Worm (Caenorhabditis elegans) whole organism, L4 larva: Measurements from ENCODE around the gene T19D7.5.

Experiments used
- F26F4.8 ChIP-seq: fragments of 200-800 bp; sonication (Bioruptor generic); conservative IDR thresholded peaks from 2 replicates; pipeline ENCODE4 v1.3.6; 2022; ENCODE audit warnings: missing genetic modification characterization, missing compliant biosample characterization
- F49E8.2 ChIP-seq: sonication (generic microtip); optimal IDR thresholded peaks from 2 replicates; lab custom pipeline; 2016; ENCODE audit warnings: missing compliant biosample characterization, mild to moderate bottlenecking, missing genetic modification characterization, borderline replicate concordance
- T20F7.1 ChIP-seq: fragments of 200-800 bp; sonication (Bioruptor generic); optimal IDR thresholded peaks from 2 replicates; lab custom pipeline; 2018; ENCODE audit warnings: mild to moderate bottlenecking, missing genetic modification characterization, missing compliant biosample characterization
- Y48G9A.11 ChIP-seq: fragments of 200-800 bp; sonication (Bioruptor generic); IDR thresholded peaks from 2 replicates; pipeline ENCODE4 v1.3.6; 2022; ENCODE audit warnings: missing genetic modification reagents, missing genetic modification characterization, missing compliant biosample characterization
- Y5F2A.4 ChIP-seq: fragments of 200-800 bp; sonication (Bioruptor generic); optimal IDR thresholded peaks from 2 replicates; lab custom pipeline; 2018; ENCODE audit warnings: mild to moderate bottlenecking, missing genetic modification characterization, missing compliant biosample characterization
- ZK546.5 ChIP-seq, 2 experiments: sonication (generic microtip); optimal IDR thresholded peaks; 2 replicates each; lab custom pipeline; 2017; ENCODE audit warnings: missing biosample characterization in 2 of 2, missing genetic modification characterization in 2 of 2
- ama-1 ChIP-seq: fragments of 150-350 bp; optimal IDR thresholded peaks from 2 replicates; lab custom pipeline; 2014; ENCODE audit warnings: inconsistent platforms, mixed read lengths
- ceh-32 ChIP-seq: sonication (generic microtip); optimal IDR thresholded peaks from 2 replicates; lab custom pipeline; 2016; ENCODE audit warnings: mild to moderate bottlenecking, missing genetic modification characterization, missing compliant biosample characterization; ENCODE audit not compliant: poor library complexity
- ceh-44 ChIP-seq: fragments of 200-800 bp; sonication (Bioruptor generic); IDR thresholded peaks from 2 replicates; pipeline ENCODE4 v1.3.6; 2022; ENCODE audit warnings: missing genetic modification reagents, missing genetic modification characterization, missing compliant biosample characterization
- ceh-62 ChIP-seq: sonication (generic microtip); optimal IDR thresholded peaks from 2 replicates; lab custom pipeline; 2017; ENCODE audit warnings: missing biosample characterization, missing genetic modification characterization
- cey-2 ChIP-seq: sonication (generic microtip); optimal IDR thresholded peaks from 3 replicates; lab custom pipeline; 2017; ENCODE audit warnings: missing genetic modification characterization, mild to moderate bottlenecking, missing compliant biosample characterization, antibody characterized with exemption, borderline replicate concordance; ENCODE audit not compliant: insufficient read depth
- dmd-6 ChIP-seq: fragments of 200-800 bp; sonication (Bioruptor generic); IDR thresholded peaks from 2 replicates; pipeline ENCODE4 v1.3.6; 2022; ENCODE audit warnings: missing genetic modification reagents, missing genetic modification characterization, missing compliant biosample characterization
- dmd-9 ChIP-seq: fragments of 200-800 bp; sonication (Bioruptor generic); IDR thresholded peaks from 2 replicates; pipeline ENCODE4 v1.3.6; 2022; ENCODE audit warnings: missing genetic modification reagents, missing genetic modification characterization, missing compliant biosample characterization
- dve-1 ChIP-seq: sonication (generic microtip); optimal IDR thresholded peaks from 2 replicates; lab custom pipeline; 2017; ENCODE audit warnings: antibody characterized with exemption, mild to moderate bottlenecking, missing genetic modification characterization, missing compliant biosample characterization; ENCODE audit not compliant: insufficient read depth
- egl-43 ChIP-seq: fragments of 200-800 bp; sonication (Bioruptor generic); IDR thresholded peaks from 2 replicates; pipeline ENCODE4 v1.3.6; 2022; ENCODE audit warnings: missing genetic modification reagents, missing genetic modification characterization, missing compliant biosample characterization
- hif-1 ChIP-seq, 2 experiments: sonication (generic microtip); optimal IDR thresholded peaks; 2 replicates each; lab custom pipeline; 2016 to 2017; ENCODE audit warnings: missing compliant biosample characterization in 2 of 2, missing genetic modification characterization in 2 of 2, missing genetic modification reagents in 2 of 2, missing genotype in 2 of 2, mild to moderate bottlenecking in 1 of 2
- hlh-11 ChIP-seq: fragments of 200-800 bp; sonication (Bioruptor generic); optimal IDR thresholded peaks from 2 replicates; lab custom pipeline; 2018; ENCODE audit warnings: mild to moderate bottlenecking, missing genetic modification characterization, missing compliant biosample characterization
- hlh-30 ChIP-seq: sonication (generic microtip); optimal IDR thresholded peaks from 2 replicates; lab custom pipeline; 2017; ENCODE audit warnings: antibody characterized with exemption, mild to moderate bottlenecking, missing genetic modification characterization, missing compliant biosample characterization; ENCODE audit not compliant: insufficient read depth
- hmg-1.1 ChIP-seq: fragments of 200-800 bp; sonication (Bioruptor generic); IDR thresholded peaks from 2 replicates; pipeline ENCODE4 v1.3.6; 2022; ENCODE audit warnings: missing genetic modification reagents, missing genetic modification characterization, missing compliant biosample characterization
- lim-7 ChIP-seq: fragments of 200-800 bp; sonication (Bioruptor generic); IDR thresholded peaks from 2 replicates; pipeline ENCODE4 v1.3.6; 2022; ENCODE audit warnings: missing genetic modification characterization, missing compliant biosample characterization
- lin-13 ChIP-seq: fragments of 150-350 bp; optimal IDR thresholded peaks from 2 replicates; lab custom pipeline; 2014; ENCODE audit warnings: missing biosample characterization, missing genetic modification reagents, missing genetic modification characterization
- lin-15B ChIP-seq: fragments of 150-350 bp; sonication (generic microtip); optimal IDR thresholded peaks from 3 replicates; lab custom pipeline; 2014; ENCODE audit warnings: missing biosample characterization, missing genetic modification characterization
- lin-38 ChIP-seq: fragments of 200-800 bp; sonication (Bioruptor generic); IDR thresholded peaks from 2 replicates; pipeline ENCODE4 v1.3.6; 2022; ENCODE audit warnings: missing genetic modification reagents, missing genetic modification characterization, missing compliant biosample characterization
- lin-39 ChIP-seq: fragments of 150-350 bp; optimal IDR thresholded peaks from 2 replicates; lab custom pipeline; 2014; ENCODE audit warnings: missing biosample characterization, missing genetic modification reagents, missing genetic modification characterization
- madf-5 ChIP-seq, 2 experiments: fragments of 200-800 bp; sonication (Bioruptor generic); IDR thresholded peaks; 2 replicates each; pipeline ENCODE4 v1.3.6; 2022; ENCODE audit warnings: missing compliant biosample characterization in 2 of 2, missing genetic modification characterization in 2 of 2
- mdl-1 ChIP-seq, 2 experiments: fragments of 150-350 bp in 1 of 2; sonication (generic microtip) in 1 of 2; optimal IDR thresholded peaks; 2 replicates each; lab custom pipeline; 2014 to 2017; ENCODE audit warnings: missing biosample characterization in 2 of 2, missing genetic modification characterization in 2 of 2
- mep-1 ChIP-seq: fragments of 150-350 bp; sonication (generic microtip); optimal IDR thresholded peaks from 3 replicates; lab custom pipeline; 2014; ENCODE audit warnings: missing biosample characterization, missing genetic modification characterization
- mes-2 ChIP-seq: sonication (generic microtip); optimal IDR thresholded peaks from 2 replicates; lab custom pipeline; 2016; ENCODE audit warnings: missing genotype, mild to moderate bottlenecking, missing genetic modification characterization, missing compliant biosample characterization; ENCODE audit not compliant: poor library complexity, severe bottlenecking
- nhr-102 ChIP-seq: sonication (generic microtip); optimal IDR thresholded peaks from 2 replicates; lab custom pipeline; 2016; ENCODE audit warnings: mild to moderate bottlenecking, missing genetic modification characterization, moderate library complexity, missing compliant biosample characterization
- nhr-11 ChIP-seq: fragments of 150-350 bp; optimal IDR thresholded peaks from 2 replicates; lab custom pipeline; 2014; ENCODE audit warnings: missing biosample characterization, missing genetic modification characterization
- nhr-111 ChIP-seq: fragments of 200-800 bp; sonication (Bioruptor generic); optimal IDR thresholded peaks from 2 replicates; lab custom pipeline; 2018; ENCODE audit warnings: mild to moderate bottlenecking, missing genetic modification characterization, missing compliant biosample characterization
- nhr-28 ChIP-seq: fragments of 150-350 bp; optimal IDR thresholded peaks from 2 replicates; lab custom pipeline; 2014; ENCODE audit warnings: missing biosample characterization, missing genetic modification characterization
- nhr-42 ChIP-seq: fragments of 200-800 bp; sonication (Bioruptor generic); IDR thresholded peaks from 2 replicates; pipeline ENCODE4 v1.3.6; 2022; ENCODE audit warnings: missing genetic modification characterization, missing compliant biosample characterization
- nhr-48 ChIP-seq: sonication (generic microtip); optimal IDR thresholded peaks from 2 replicates; lab custom pipeline; 2016; ENCODE audit warnings: mild to moderate bottlenecking, missing genetic modification characterization, missing compliant biosample characterization
- nhr-6 ChIP-seq: fragments of 150-350 bp; optimal IDR thresholded peaks from 2 replicates; lab custom pipeline; 2014; ENCODE audit warnings: missing biosample characterization, missing genetic modification characterization
- nhr-76 ChIP-seq: fragments of 150-350 bp; optimal IDR thresholded peaks from 2 replicates; lab custom pipeline; 2014; ENCODE audit warnings: missing biosample characterization, missing genetic modification characterization
- nhr-77 ChIP-seq: fragments of 150-350 bp; optimal IDR thresholded peaks from 2 replicates; lab custom pipeline; 2014; ENCODE audit warnings: missing biosample characterization, missing genetic modification characterization
- pha-4 ChIP-seq, 2 experiments: fragments of 150-350 bp in 1 of 2; fragments of 200-800 bp in 1 of 2; sonication (Bioruptor generic) in 1 of 2; IDR thresholded peaks in 1 of 2; optimal IDR thresholded peaks in 1 of 2; 2 replicates each; pipeline versions ENCODE4 v1.3.6 to Lab custom; 2014 to 2022; ENCODE audit warnings: missing genetic modification characterization in 2 of 2, missing genetic modification reagents in 2 of 2, missing biosample characterization in 1 of 2, missing compliant biosample characterization in 1 of 2
- php-3 ChIP-seq: fragments of 200-800 bp; sonication (Bioruptor generic); IDR thresholded peaks from 2 replicates; pipeline ENCODE4 v1.3.6; 2022; ENCODE audit warnings: missing genetic modification reagents, missing genetic modification characterization, missing compliant biosample characterization
- rbr-2 ChIP-seq: sonication (generic microtip); optimal IDR thresholded peaks from 2 replicates; lab custom pipeline; 2016; ENCODE audit warnings: missing genotype, missing genetic modification characterization, missing compliant biosample characterization
- saeg-2 ChIP-seq: fragments of 200-800 bp; sonication (Bioruptor generic); IDR thresholded peaks from 2 replicates; pipeline ENCODE4 v1.3.6; 2022; ENCODE audit warnings: missing genetic modification reagents, missing genetic modification characterization, missing compliant biosample characterization
- skn-1 ChIP-seq: fragments of 150-350 bp; optimal IDR thresholded peaks from 2 replicates; lab custom pipeline; 2014; ENCODE audit warnings: missing biosample characterization, missing genetic modification characterization
- snpc-4 ChIP-seq: fragments of 150-350 bp; optimal IDR thresholded peaks from 2 replicates; lab custom pipeline; 2014; ENCODE audit warnings: missing biosample characterization, missing genetic modification characterization
- spr-1 ChIP-seq: sonication (generic microtip); optimal IDR thresholded peaks from 2 replicates; lab custom pipeline; 2016; ENCODE audit warnings: mild to moderate bottlenecking, missing genetic modification characterization, missing compliant biosample characterization
- unc-130 ChIP-seq: sonication (generic microtip); optimal IDR thresholded peaks from 2 replicates; lab custom pipeline; 2016; ENCODE audit warnings: missing genetic modification reagents, missing genetic modification characterization, missing compliant biosample characterization
- unc-62 ChIP-seq, 3 experiments: fragments of 150-350 bp in 1 of 3; sonication (generic microtip); optimal IDR thresholded peaks in 2 of 3; peaks in 1 of 3; 1 replicate in 1 of 3; 2 replicates in 2 of 3; lab custom pipeline; 2014 to 2017; ENCODE audit warnings: missing biosample characterization in 3 of 3, missing genetic modification characterization in 3 of 3, missing genetic modification reagents in 3 of 3, missing genotype in 1 of 3
- zag-1 ChIP-seq: fragments of 150-350 bp; optimal IDR thresholded peaks from 2 replicates; lab custom pipeline; 2014; ENCODE audit warnings: missing biosample characterization, missing genetic modification characterization
- zip-11 ChIP-seq: fragments of 200-800 bp; sonication (Bioruptor generic); IDR thresholded peaks from 2 replicates; pipeline ENCODE4 v1.3.6; 2022; ENCODE audit warnings: missing genetic modification characterization, missing compliant biosample characterization
- zip-2 ChIP-seq: fragments of 150-350 bp; optimal IDR thresholded peaks from 2 replicates; lab custom pipeline; 2014; ENCODE audit warnings: missing biosample characterization, missing genetic modification characterization
- ztf-11 ChIP-seq: fragments of 150-350 bp; optimal IDR thresholded peaks from 2 replicates; lab custom pipeline; 2014; ENCODE audit warnings: missing biosample characterization, missing genetic modification characterization
- ztf-7 ChIP-seq: fragments of 150-350 bp; optimal IDR thresholded peaks from 2 replicates; lab custom pipeline; 2014; ENCODE audit warnings: missing biosample characterization, missing genetic modification characterization

The T19D7.5 gene

ce11 chrX:670603-671002 lies 4.6 kb upstream of the T19D7.5 start, which contains the start of gene T19D7.6 (continued):
- TF ChIP-seq cey-2 (no peak), Y5F2A.4 (GFP tag; lab: Kevin White, UChicago) (no peak), nhr-48 (tag; lab: Kevin White, UChicago) (peak; percentile 57), snpc-4 (no peak), skn-1 (no peak), zag-1 (no peak), nhr-111 (no peak), pha-4 (GFP tag; IDR thresholded peaks at IDR 0.05; lab: Robert Waterston, UW) (no peak), pha-4 (tag; optimal IDR thresholded peaks at IDR 0.05; lab: Kevin White, UChicago) (no peak), dmd-6 (peak; percentile 73), rbr-2 (tag; lab: Kevin White, UChicago) (no peak), ztf-7 (tag; lab: Kevin White, UChicago) (no peak), lim-7 (GFP tag; lab: Robert Waterston, UW) (no peak), mep-1 (tag; lab: Kevin White, UChicago) (no peak), ama-1 (no peak), F26F4.8 (GFP tag; lab: Robert Waterston, UW) (no peak), nhr-6 (peak; percentile 10), php-3 (GFP tag; lab: Robert Waterston, UW) (no peak), nhr-28 (tag; lab: Kevin White, UChicago) (peak; percentile 76), zip-11 (GFP tag; lab: Robert Waterston, UW) (no peak), T20F7.1 (no peak), hlh-11 (tag; lab: Kevin White, UChicago) (peak; percentile 85), ztf-11 (tag; lab: Kevin White, UChicago) (no peak), lin-13 (GFP tag; lab: Kevin White, UChicago) (no peak), dve-1 (tag; lab: Kevin White, UChicago) (peak; percentile 58), unc-62 (GFP tag; optimal IDR thresholded peaks at IDR 0.05 in 1 of 2; lab: Kevin White, UChicago) (no peak), unc-62 (tag; optimal IDR thresholded peaks at IDR 0.05; lab: Kevin White, UChicago) (no peak), nhr-76 (tag; lab: Kevin White, UChicago) (no peak), dmd-9 (GFP tag; lab: Robert Waterston, UW) (no peak), nhr-42 (GFP tag; lab: Robert Waterston, UW) (no peak), madf-5 (GFP tag; IDR thresholded peaks at IDR 0.05; lab: Robert Waterston, UW) (no peak), Y48G9A.11 (no peak), unc-130 (GFP tag; lab: Kevin White, UChicago) (no peak), egl-43 (GFP tag; lab: Robert Waterston, UW) (no peak), hmg-1.1 (no peak), lin-38 (GFP tag; lab: Robert Waterston, UW) (no peak), mdl-1 (tag; optimal IDR thresholded peaks at IDR 0.05; lab: Kevin White, UChicago) (no peak), lin-39 (no peak), F49E8.2 (no peak), ceh-62 (no peak), ceh-44 (GFP tag; lab: Robert Waterston, UW) (no peak), ZK546.5 (tag; optimal IDR thresholded peaks at IDR 0.05; lab: Kevin White, UChicago) (no peak), saeg-2 (no peak), ceh-32 (tag; lab: Kevin White, UChicago) (no peak), nhr-11 (tag; lab: Kevin White, UChicago) (no peak), nhr-77 (no peak), zip-2 (no peak), mes-2 (tag; lab: Kevin White, UChicago) (no peak), nhr-102 (no peak), spr-1 (no peak), lin-15B (tag; lab: Kevin White, UChicago) (no peak), hlh-30 (tag; lab: Kevin White, UChicago) (peak; percentile 46), hif-1 (tag; optimal IDR thresholded peaks at IDR 0.05; lab: Kevin White, UChicago) (no peak)
